Worm (Caenorhabditis elegans): ENCODE results near the gene clpf-1.

DNA sequence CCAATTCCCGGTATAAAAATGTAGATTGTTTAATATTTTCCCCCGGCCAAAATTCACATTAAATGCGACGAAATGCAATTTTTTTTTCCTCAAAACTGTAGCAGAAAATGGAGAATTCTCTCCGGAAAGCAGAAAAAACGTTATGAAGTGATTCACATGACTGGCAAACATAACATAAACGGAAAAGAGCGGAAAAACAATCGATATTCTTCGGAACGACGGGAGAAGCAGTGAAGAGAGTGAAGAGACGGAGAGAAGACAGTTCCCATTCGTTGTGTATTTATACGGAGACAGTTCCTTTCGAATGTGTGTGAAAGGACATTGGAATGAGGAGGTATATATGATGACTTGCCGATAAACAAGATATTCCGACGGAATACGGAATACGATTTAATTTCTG, 2.4 kb upstream of the clpf-1 start:
- peak; percentile 52; the same call in 1 of the 2 replicates for TF ChIP-seq T22C8.4 (GFP tag; IDR thresholded peaks at IDR 0.05)
- no peak for TF ChIP-seq flt-1 (GFP tag; IDR thresholded peaks at IDR 0.05)
- TF ChIP-seq ref-1 (GFP tag; conservative IDR thresholded peaks at IDR 0.05): no peak

Measured in whole organism, midembryonic.